Fruit fly (Drosophila melanogaster): ENCODE measurements around the gene CG4577.

dm6 chr2L:1142730-1143281 lies 8.3 kb downstream of the CG4577 start, which contains the start of gene MFS3:
- TF ChIP-seq psq (optimal IDR thresholded peaks at IDR 0.05) (no peak), h (optimal IDR thresholded peaks at IDR 0.05) (no peak)
